Fruit fly (Drosophila melanogaster) whole organism, embryonic: Measurements from ENCODE around the gene CG12659.

Experiments used
- BtbVII ChIP-seq: fragments of 200-800 bp; sonication (Bioruptor generic); optimal IDR thresholded peaks from 3 replicates; lab custom pipeline; 2017; ENCODE audit warnings: missing biosample characterization, mild to moderate bottlenecking, missing genetic modification characterization
- CG10267 ChIP-seq: fragments of 200-800 bp; sonication (Bioruptor generic); optimal IDR thresholded peaks from 2 replicates; lab custom pipeline; 2018; ENCODE audit warnings: missing biosample characterization, mild to moderate bottlenecking, missing genetic modification characterization, moderate library complexity
- CG10366 ChIP-seq: fragments of 200-800 bp; sonication (Bioruptor generic); IDR thresholded peaks from 2 replicates; pipeline ENCODE4 v1.3.6; 2022; ENCODE audit warnings: missing biosample characterization, missing genetic modification characterization
- CG10565 ChIP-seq: fragments of 200-800 bp; sonication (Bioruptor generic); optimal IDR thresholded peaks from 3 replicates; lab custom pipeline; 2016; ENCODE audit warnings: missing biosample characterization, mild to moderate bottlenecking, missing genetic modification characterization
- CG11398 ChIP-seq: fragments of 200-800 bp; sonication (Bioruptor generic); optimal IDR thresholded peaks from 2 replicates; lab custom pipeline; 2016; ENCODE audit warnings: missing biosample characterization, missing genetic modification characterization
- CG14710 ChIP-seq: fragments of 200-800 bp; sonication (Bioruptor generic); optimal IDR thresholded peaks from 3 replicates; lab custom pipeline; 2019; ENCODE audit warnings: missing biosample characterization, mild to moderate bottlenecking, missing genetic modification characterization, moderate library complexity
- CG1529 ChIP-seq: fragments of 200-800 bp; sonication (Bioruptor generic); optimal IDR thresholded peaks from 3 replicates; lab custom pipeline; 2018; ENCODE audit warnings: missing biosample characterization, missing genetic modification characterization
- CG18599 ChIP-seq: fragments of 200-800 bp; sonication (Bioruptor generic); optimal IDR thresholded peaks from 3 replicates; lab custom pipeline; 2017; ENCODE audit warnings: missing biosample characterization, missing genetic modification characterization, mild to moderate bottlenecking, moderate library complexity, missing genetic modification reagents
- CG18764 ChIP-seq: fragments of 200-800 bp; sonication (Bioruptor generic); optimal IDR thresholded peaks from 3 replicates; lab custom pipeline; 2016; ENCODE audit warnings: missing biosample characterization, missing genetic modification characterization
- CG2202 ChIP-seq: fragments of 200-800 bp; sonication (Bioruptor generic); optimal IDR thresholded peaks from 2 replicates; lab custom pipeline; 2018; ENCODE audit warnings: missing biosample characterization, mild to moderate bottlenecking, missing genetic modification characterization
- CG33557 ChIP-seq: fragments of 200-800 bp; sonication (Bioruptor generic); optimal IDR thresholded peaks from 2 replicates; lab custom pipeline; 2019; ENCODE audit warnings: missing biosample characterization, mild to moderate bottlenecking, missing genetic modification characterization, moderate library complexity
- CG4404 ChIP-seq: fragments of 200-800 bp; sonication (Bioruptor generic); IDR thresholded peaks from 2 replicates; pipeline ENCODE4 v1.3.6; 2022; ENCODE audit warnings: missing biosample characterization, missing genetic modification characterization
- CG6683 ChIP-seq: fragments of 200-800 bp; sonication (Bioruptor generic); optimal IDR thresholded peaks from 2 replicates; lab custom pipeline; 2017; ENCODE audit warnings: missing biosample characterization, mild to moderate bottlenecking, missing genetic modification characterization, missing genetic modification reagents
- CG6689 ChIP-seq: fragments of 200-800 bp; sonication (Bioruptor generic); IDR thresholded peaks from 2 replicates; pipeline ENCODE4 v1.3.6; 2022; ENCODE audit warnings: missing biosample characterization, missing genetic modification characterization
- CG7271 ChIP-seq: fragments of 200-800 bp; sonication (Bioruptor generic); optimal IDR thresholded peaks from 2 replicates; lab custom pipeline; 2018; ENCODE audit warnings: missing biosample characterization, mild to moderate bottlenecking, missing genetic modification characterization, moderate library complexity
- CG7786 ChIP-seq: fragments of 200-800 bp; sonication (Bioruptor generic); optimal IDR thresholded peaks from 2 replicates; lab custom pipeline; 2016; ENCODE audit warnings: missing biosample characterization, missing genetic modification characterization
- CG8478 ChIP-seq: fragments of >200 bp; optimal IDR thresholded peaks from 2 replicates; lab custom pipeline; 2018
- CG8944 ChIP-seq: fragments of 200-800 bp; sonication (Bioruptor generic); optimal IDR thresholded peaks from 3 replicates; lab custom pipeline; 2016; ENCODE audit warnings: missing biosample characterization, missing genetic modification characterization
- CG9215 ChIP-seq: fragments of 200-800 bp; sonication (Bioruptor generic); IDR thresholded peaks from 2 replicates; pipeline ENCODE4 v1.3.6; 2022; ENCODE audit warnings: missing biosample characterization, missing genetic modification characterization
- CG9876 ChIP-seq: fragments of 200-800 bp; sonication (Bioruptor generic); optimal IDR thresholded peaks from 2 replicates; lab custom pipeline; 2016; ENCODE audit warnings: missing biosample characterization, missing genetic modification characterization
- CkIIα-i1 ChIP-seq: fragments of 200-800 bp; sonication (Bioruptor generic); IDR thresholded peaks from 2 replicates; pipeline ENCODE4 v1.3.6; 2022; ENCODE audit warnings: missing biosample characterization, missing genetic modification characterization
- HLH54F ChIP-seq: fragments of 200-800 bp; sonication (Bioruptor generic); optimal IDR thresholded peaks from 3 replicates; lab custom pipeline; 2016; ENCODE audit warnings: missing biosample characterization, missing genetic modification characterization
- Med ChIP-seq: fragments of 200-800 bp; sonication (Bioruptor generic); peaks from one replicate; lab custom pipeline; 2016; ENCODE audit warnings: missing biosample characterization, missing genetic modification characterization, mild to moderate bottlenecking, inconsistent platforms, moderate library complexity
- Nf-YC ChIP-seq: fragments of 200-800 bp; optimal IDR thresholded peaks from 3 replicates; lab custom pipeline; 2019; ENCODE audit warnings: missing biosample characterization, mild to moderate bottlenecking, missing genetic modification characterization, moderate library complexity
- Oaz ChIP-seq: fragments of 200-800 bp; sonication (Bioruptor generic); IDR thresholded peaks from 2 replicates; pipeline ENCODE4 v1.3.6; 2022; ENCODE audit warnings: missing biosample characterization, missing genetic modification characterization
- Oli ChIP-seq: fragments of 200-800 bp; sonication (Bioruptor generic); optimal IDR thresholded peaks from 2 replicates; lab custom pipeline; 2018; ENCODE audit warnings: missing biosample characterization, mild to moderate bottlenecking, missing genetic modification characterization, moderate library complexity
- Poxn ChIP-seq: fragments of 200-800 bp; sonication (Bioruptor generic); IDR thresholded peaks from 2 replicates; pipeline ENCODE4 v1.3.6; 2022; ENCODE audit warnings: missing biosample characterization, missing genetic modification characterization
- Sox102F ChIP-seq: fragments of 200-800 bp; sonication (Bioruptor generic); optimal IDR thresholded peaks from 2 replicates; lab custom pipeline; 2018; ENCODE audit warnings: missing biosample characterization, mild to moderate bottlenecking, missing genetic modification characterization, moderate library complexity
- Spps ChIP-seq: fragments of 200-800 bp; sonication (Bioruptor generic); optimal IDR thresholded peaks from 2 replicates; lab custom pipeline; 2018; ENCODE audit warnings: missing biosample characterization, mild to moderate bottlenecking, missing genetic modification characterization
- ab ChIP-seq: fragments of 200-800 bp; sonication (Bioruptor generic); optimal IDR thresholded peaks from 2 replicates; lab custom pipeline; 2016; ENCODE audit warnings: missing biosample characterization, missing genetic modification characterization
- al ChIP-seq: fragments of 200-800 bp; sonication (Bioruptor generic); IDR thresholded peaks from 2 replicates; pipeline ENCODE4 v1.3.6; 2022; ENCODE audit warnings: missing biosample characterization, missing genetic modification characterization
- amos ChIP-seq: fragments of 200-800 bp; sonication (Bioruptor generic); IDR thresholded peaks from 2 replicates; pipeline ENCODE4 v1.3.6; 2022; ENCODE audit warnings: missing biosample characterization, missing genetic modification characterization; ENCODE audit not compliant: partially characterized antibody
- bab2 ChIP-seq: fragments of 200-800 bp; sonication (Bioruptor generic); optimal IDR thresholded peaks from 2 replicates; lab custom pipeline; 2016; ENCODE audit warnings: missing biosample characterization, missing genetic modification characterization
- crol ChIP-seq: fragments of 200-800 bp; sonication (Bioruptor generic); IDR thresholded peaks from 2 replicates; pipeline ENCODE4 v1.3.6; 2022; ENCODE audit warnings: missing biosample characterization, missing genetic modification characterization
- exex ChIP-seq: fragments of 200-800 bp; sonication (Bioruptor generic); optimal IDR thresholded peaks from 4 replicates; lab custom pipeline; 2018; ENCODE audit warnings: missing biosample characterization, mild to moderate bottlenecking, missing genetic modification characterization, moderate library complexity
- eyg ChIP-seq: fragments of 200-800 bp; sonication (Bioruptor generic); optimal IDR thresholded peaks from 3 replicates; lab custom pipeline; 2016; ENCODE audit warnings: missing biosample characterization, missing genetic modification characterization
- fd64A ChIP-seq: fragments of 200-800 bp; sonication (Bioruptor generic); optimal IDR thresholded peaks from 3 replicates; lab custom pipeline; 2018; ENCODE audit warnings: missing biosample characterization, mild to moderate bottlenecking, missing genetic modification characterization
- gfzf ChIP-seq: fragments of 200-800 bp; sonication (Bioruptor generic); optimal IDR thresholded peaks from 2 replicates; lab custom pipeline; 2016; ENCODE audit warnings: missing biosample characterization, mild to moderate bottlenecking, missing genetic modification characterization, moderate library complexity
- gt ChIP-seq: fragments of 200-800 bp; sonication (Bioruptor generic); IDR thresholded peaks from 2 replicates; pipeline ENCODE4 v1.3.6; 2022; ENCODE audit warnings: missing biosample characterization, missing genetic modification characterization
- hth ChIP-seq: fragments of >200 bp; optimal IDR thresholded peaks from 2 replicates; lab custom pipeline; 2017; ENCODE audit warnings: inconsistent platforms
- jumu ChIP-seq: fragments of 200-800 bp; sonication (Bioruptor generic); optimal IDR thresholded peaks from 3 replicates; lab custom pipeline; 2016; ENCODE audit warnings: missing biosample characterization, missing genetic modification characterization
- klu ChIP-seq: fragments of 200-800 bp; sonication (Bioruptor generic); IDR thresholded peaks from 2 replicates; pipeline ENCODE4 v1.3.6; 2022; ENCODE audit warnings: missing biosample characterization, missing genetic modification characterization
- mld ChIP-seq: fragments of 200-800 bp; sonication (Bioruptor generic); IDR thresholded peaks from 3 replicates; pipeline ENCODE4 v1.3.6; 2022; ENCODE audit warnings: missing biosample characterization, missing genetic modification characterization; ENCODE audit not compliant: partially characterized antibody
- odd ChIP-seq: fragments of 200-800 bp; sonication (Bioruptor generic); optimal IDR thresholded peaks from 2 replicates; lab custom pipeline; 2017; ENCODE audit warnings: missing biosample characterization, mild to moderate bottlenecking, missing genetic modification characterization
- schlank ChIP-seq: fragments of 200-800 bp; sonication (Bioruptor generic); optimal IDR thresholded peaks from 2 replicates; lab custom pipeline; 2018; ENCODE audit warnings: missing biosample characterization, mild to moderate bottlenecking, missing genetic modification characterization
- scrt ChIP-seq: fragments of 200-800 bp; sonication (Bioruptor generic); optimal IDR thresholded peaks from 2 replicates; lab custom pipeline; 2018; ENCODE audit warnings: missing biosample characterization, mild to moderate bottlenecking, missing genetic modification characterization, moderate library complexity
- sim ChIP-seq: fragments of 200-800 bp; sonication (Bioruptor generic); IDR thresholded peaks from 2 replicates; pipeline ENCODE4 v1.3.6; 2022; ENCODE audit warnings: missing biosample characterization, missing genetic modification characterization
- wek ChIP-seq: fragments of 200-800 bp; sonication (Bioruptor generic); optimal IDR thresholded peaks from 3 replicates; lab custom pipeline; 2018; ENCODE audit warnings: missing biosample characterization, mild to moderate bottlenecking, missing genetic modification characterization, moderate library complexity
- zen ChIP-seq: fragments of 200-800 bp; sonication (Bioruptor generic); optimal IDR thresholded peaks from 3 replicates; lab custom pipeline; 2018; ENCODE audit warnings: missing biosample characterization, mild to moderate bottlenecking, missing genetic modification characterization, moderate library complexity
- zf30C ChIP-seq: fragments of 200-800 bp; sonication (Bioruptor generic); optimal IDR thresholded peaks from 3 replicates; lab custom pipeline; 2018; ENCODE audit warnings: missing biosample characterization, mild to moderate bottlenecking, missing genetic modification characterization
- zfh2 ChIP-seq: fragments of 200-800 bp; sonication (Bioruptor generic); optimal IDR thresholded peaks from 2 replicates; lab custom pipeline; 2016; ENCODE audit warnings: missing biosample characterization, missing genetic modification characterization

Gene CG12659

dm6 chrX:8573744-8574484 lies 17.6 kb downstream of the CG12659 start, which contains the start of gene CG12065 (continued):
- no peak for TF ChIP-seq schlank
- no peak for TF ChIP-seq CG7786 (GFP tag; lab: Kevin White, UChicago)
- no peak for TF ChIP-seq CG8478
- peak; percentile 70 for TF ChIP-seq CG14710 (tag; lab: Kevin White, UChicago)
- TF ChIP-seq klu (GFP tag; lab: Robert Waterston, UW), result no peak
- TF ChIP-seq Nf-YC, result peak; percentile 67
- peak; percentile 52; the same call in 1 of the 2 replicates for TF ChIP-seq CG10366
- TF ChIP-seq amos (GFP tag; lab: Robert Waterston, UW), result peak; percentile 56; the same call in 1 of the 2 replicates
- peak; percentile 80 for TF ChIP-seq fd64A (GFP tag; lab: Kevin White, UChicago)
- peak; percentile 60 for TF ChIP-seq CG7271 (tag; lab: Kevin White, UChicago)
- no peak for TF ChIP-seq Oaz (GFP tag; lab: Robert Waterston, UW)
- no peak for TF ChIP-seq al (GFP tag; lab: Robert Waterston, UW)
- TF ChIP-seq gfzf (GFP tag; lab: Kevin White, UChicago), result peak; percentile 96
- TF ChIP-seq gt (GFP tag; lab: Robert Waterston, UW), result no peak
- TF ChIP-seq hth (lab: Kevin White, UChicago), result no peak
- TF ChIP-seq CG11398, result no peak
- TF ChIP-seq wek (GFP tag; lab: Kevin White, UChicago), result no peak
- TF ChIP-seq sim (GFP tag; lab: Robert Waterston, UW), result no peak
- TF ChIP-seq CG18764 (GFP tag; lab: Kevin White, UChicago), result no peak
- peak; percentile 38 for TF ChIP-seq Oli (tag; lab: Kevin White, UChicago)
- peak; percentile 32; the same call in 1 of the 2 replicates for TF ChIP-seq crol (GFP tag; lab: Robert Waterston, UW)
- peak; percentile 76 for TF ChIP-seq Sox102F (GFP tag; lab: Kevin White, UChicago)
- no peak for TF ChIP-seq eyg (GFP tag; lab: Kevin White, UChicago)
- TF ChIP-seq CG6689 (GFP tag; lab: Robert Waterston, UW), result no peak
- no peak for TF ChIP-seq zfh2 (GFP tag; lab: Kevin White, UChicago)
- TF ChIP-seq exex (tag; lab: Kevin White, UChicago), result peak; percentile 65
- peak; percentile 59 for TF ChIP-seq CG18599 (GFP tag; lab: Kevin White, UChicago)
- no peak for TF ChIP-seq CG9876 (GFP tag; lab: Kevin White, UChicago)
- peak; percentile 57 for TF ChIP-seq scrt (GFP tag; lab: Kevin White, UChicago)
- TF ChIP-seq zf30C (GFP tag; lab: Kevin White, UChicago), result no peak
- no peak for TF ChIP-seq HLH54F (GFP tag; lab: Kevin White, UChicago)
- peak; percentile 50 for TF ChIP-seq Spps (tag; lab: Kevin White, UChicago)
- no peak for TF ChIP-seq Poxn (GFP tag; lab: Robert Waterston, UW)
- no peak for TF ChIP-seq CG10565 (GFP tag; lab: Kevin White, UChicago)
- TF ChIP-seq BtbVII, result no peak
- TF ChIP-seq CG10267, result peak; percentile 38
- peak; percentile 13 for TF ChIP-seq bab2
- TF ChIP-seq CG9215, result no peak
- TF ChIP-seq jumu (GFP tag; lab: Kevin White, UChicago), result no peak
- TF ChIP-seq Med (GFP tag; lab: Kevin White, UChicago), result peak; percentile 80
- TF ChIP-seq CG33557, result peak; percentile 76
- TF ChIP-seq CG4404 (GFP tag; lab: Robert Waterston, UW), result no peak
- peak; percentile 35 for TF ChIP-seq CG2202 (tag; lab: Kevin White, UChicago)
- TF ChIP-seq odd (GFP tag; lab: Kevin White, UChicago), result no peak
- TF ChIP-seq CG6683 (GFP tag; lab: Kevin White, UChicago), result peak; percentile 37
- no peak for TF ChIP-seq CG1529 (GFP tag; lab: Kevin White, UChicago)
- TF ChIP-seq ab, result no peak
- TF ChIP-seq CG8944 (GFP tag; lab: Kevin White, UChicago), result no peak
- no peak for TF ChIP-seq mld
- no peak for TF ChIP-seq CkIIα-i1 (GFP tag; lab: Robert Waterston, UW)
- TF ChIP-seq zen (tag; lab: Kevin White, UChicago), result no peak
